1 fruit fly cellular context compared by ENCODE assay signal in genomic region chr3L:13928769-13929594, dm6.
TF ChIP-seq lines count a peak whose summit lies in the region.

Gene CG8833 (minus strand): TSS chr3L:13929000.
Gene DCTN1-p150 (plus strand): TSS chr3L:13929387.

TF ChIP-seq in whole organism, embryonic, 481 proteins besides CTCF, POLR2A, EP300 and RAD21 (continued from another document and continues in another):
- peak; percentile 57 for TF ChIP-seq CG13287 (GFP tag; IDR thresholded peaks at IDR 0.05; lab: Robert Waterston, UW; ENCODE audit: partially characterized antibody)
- TF ChIP-seq so (GFP tag; IDR thresholded peaks at IDR 0.05; lab: Robert Waterston, UW), result no peak
- TF ChIP-seq org-1 (GFP tag; optimal IDR thresholded peaks at IDR 0.05; lab: Kevin White, UChicago), result no peak
- no peak for TF ChIP-seq CG6654 (GFP tag; optimal IDR thresholded peaks at IDR 0.05; lab: Kevin White, UChicago)
- peak; percentile 86 for TF ChIP-seq row (GFP tag; IDR thresholded peaks at IDR 0.05; lab: Robert Waterston, UW)
- TF ChIP-seq Lhr (GFP tag; optimal IDR thresholded peaks at IDR 0.05; lab: Kevin White, UChicago), result no peak
- TF ChIP-seq gro (GFP tag; optimal IDR thresholded peaks at IDR 0.05; lab: Kevin White, UChicago), result no peak
- TF ChIP-seq PHDP (tag; optimal IDR thresholded peaks at IDR 0.05; lab: Kevin White, UChicago), result peak; percentile 31
- peak; percentile 33 for TF ChIP-seq CG8290 (GFP tag; optimal IDR thresholded peaks at IDR 0.05; lab: Kevin White, UChicago)
- no peak for TF ChIP-seq CG8290 (tag; optimal IDR thresholded peaks at IDR 0.05; lab: Kevin White, UChicago)
- no peak for TF ChIP-seq CG11093 (GFP tag; IDR thresholded peaks at IDR 0.05; lab: Robert Waterston, UW)
- no peak for TF ChIP-seq zen2 (GFP tag; IDR thresholded peaks at IDR 0.05; lab: Robert Waterston, UW; ENCODE audit: partially characterized antibody)
- no peak for TF ChIP-seq CrebB (tag; optimal IDR thresholded peaks at IDR 0.05; lab: Kevin White, UChicago)
- no peak for TF ChIP-seq CG33557 (GFP tag; optimal IDR thresholded peaks at IDR 0.05; lab: Kevin White, UChicago)
- peak; percentile 82 for TF ChIP-seq rib (GFP tag; IDR thresholded peaks at IDR 0.05; lab: Robert Waterston, UW)
- TF ChIP-seq CG4282 (GFP tag; optimal IDR thresholded peaks at IDR 0.05; lab: Kevin White, UChicago), result no peak
- no peak for TF ChIP-seq zf30C (GFP tag; optimal IDR thresholded peaks at IDR 0.05; lab: Kevin White, UChicago)
- TF ChIP-seq CG16813 (GFP tag; IDR thresholded peaks at IDR 0.05; lab: Robert Waterston, UW; ENCODE audit: partially characterized antibody), result peak; percentile 66
- no peak for TF ChIP-seq Fer3 (tag; optimal IDR thresholded peaks at IDR 0.05; lab: Kevin White, UChicago)
- no peak; the same call in 2 of the 3 replicates for TF ChIP-seq B-H1 (GFP tag; IDR thresholded peaks at IDR 0.05; lab: Robert Waterston, UW)
- TF ChIP-seq tx (GFP tag; optimal IDR thresholded peaks at IDR 0.05; lab: Kevin White, UChicago), result no peak
- peak; percentile 41; the same call in 1 of the 2 replicates for TF ChIP-seq NFAT (GFP tag; IDR thresholded peaks at IDR 0.05; lab: Robert Waterston, UW)
- TF ChIP-seq ato (GFP tag; IDR thresholded peaks at IDR 0.05; lab: Robert Waterston, UW; ENCODE audit: partially characterized antibody), result 0 out of 2 replicates have a peak, but pooled peaks have one; percentile 16
- peak; percentile 43 for TF ChIP-seq CG30020 (tag; optimal IDR thresholded peaks at IDR 0.05; lab: Kevin White, UChicago)
- TF ChIP-seq abd-A (tag; optimal IDR thresholded peaks at IDR 0.05; lab: Kevin White, UChicago), result no peak
- no peak for TF ChIP-seq D19A (tag; optimal IDR thresholded peaks at IDR 0.05; lab: Kevin White, UChicago)
- TF ChIP-seq Blimp-1 (GFP tag; optimal IDR thresholded peaks at IDR 0.05; lab: Kevin White, UChicago), result peak; percentile 27
- TF ChIP-seq CG14710 (tag; optimal IDR thresholded peaks at IDR 0.05; lab: Kevin White, UChicago), result peak; percentile 99
- no peak for TF ChIP-seq ash1 (GFP tag; optimal IDR thresholded peaks at IDR 0.05; lab: Kevin White, UChicago)
- TF ChIP-seq CG13894 (tag; optimal IDR thresholded peaks at IDR 0.05; lab: Kevin White, UChicago), result no peak
- TF ChIP-seq Scr (GFP tag; IDR thresholded peaks at IDR 0.05; lab: Robert Waterston, UW; ENCODE audit: partially characterized antibody), result peak; percentile 63
- no peak for TF ChIP-seq Dfd (GFP tag; optimal IDR thresholded peaks at IDR 0.05; lab: Kevin White, UChicago)
- TF ChIP-seq CG9437 (GFP tag; optimal IDR thresholded peaks at IDR 0.05; lab: Kevin White, UChicago), result peak; percentile 2
- no peak for TF ChIP-seq Hmx (GFP tag; optimal IDR thresholded peaks at IDR 0.05; lab: Kevin White, UChicago)
- no peak for TF ChIP-seq sim (GFP tag; IDR thresholded peaks at IDR 0.05; lab: Robert Waterston, UW)
- TF ChIP-seq chn (GFP tag; optimal IDR thresholded peaks at IDR 0.05; lab: Kevin White, UChicago), result peak; percentile 32
- TF ChIP-seq pfk (GFP tag; optimal IDR thresholded peaks at IDR 0.05; lab: Kevin White, UChicago), result no peak
- no peak for TF ChIP-seq CG2678 (tag; optimal IDR thresholded peaks at IDR 0.05; lab: Kevin White, UChicago)
- TF ChIP-seq bcd (GFP tag; optimal IDR thresholded peaks at IDR 0.05; lab: Kevin White, UChicago), result peak; percentile 30
- TF ChIP-seq dmrt11E (tag; optimal IDR thresholded peaks at IDR 0.05; lab: Kevin White, UChicago), result peak; percentile 35
- no peak for TF ChIP-seq CG8478 (optimal IDR thresholded peaks at IDR 0.05; lab: Kevin White, UChicago)
- TF ChIP-seq dm (GFP tag; optimal IDR thresholded peaks at IDR 0.05; lab: Kevin White, UChicago), result no peak
- no peak for TF ChIP-seq aop (GFP tag; IDR thresholded peaks at IDR 0.05; lab: Robert Waterston, UW)
- TF ChIP-seq Ets97D (GFP tag; optimal IDR thresholded peaks at IDR 0.05; lab: Kevin White, UChicago), result peak; percentile 21
- peak; percentile 31 for TF ChIP-seq Ssrp (tag; optimal IDR thresholded peaks at IDR 0.05; lab: Kevin White, UChicago)
- no peak for TF ChIP-seq zen (tag; optimal IDR thresholded peaks at IDR 0.05; lab: Kevin White, UChicago)
- TF ChIP-seq CG4854 (GFP tag; optimal IDR thresholded peaks at IDR 0.05; lab: Kevin White, UChicago), result no peak
- TF ChIP-seq run (tag; optimal IDR thresholded peaks at IDR 0.05; lab: Kevin White, UChicago), result no peak
- no peak for TF ChIP-seq Myb (GFP tag; optimal IDR thresholded peaks at IDR 0.05; lab: Kevin White, UChicago)
- TF ChIP-seq CG11695 (GFP tag; IDR thresholded peaks at IDR 0.05; lab: Robert Waterston, UW), result no peak
- no peak for TF ChIP-seq CG10209 (GFP tag; optimal IDR thresholded peaks at IDR 0.05; lab: Kevin White, UChicago)
- no peak for TF ChIP-seq CG42726 (GFP tag; IDR thresholded peaks at IDR 0.05; lab: Robert Waterston, UW; ENCODE audit: partially characterized antibody)
- TF ChIP-seq ttk (GFP tag; IDR thresholded peaks at IDR 0.05; lab: Robert Waterston, UW), result no peak
- TF ChIP-seq pan (optimal IDR thresholded peaks at IDR 0.05; lab: Kevin White, UChicago), result no peak
- TF ChIP-seq pan (GFP tag; optimal IDR thresholded peaks at IDR 0.05 in 1 of 2, IDR thresholded peaks at IDR 0.05 in 1 of 2), result peak in 1 of 2 experiments; percentile 36
- TF ChIP-seq ap (GFP tag; IDR thresholded peaks at IDR 0.05; lab: Robert Waterston, UW), result no peak
- TF ChIP-seq mirr (GFP tag; optimal IDR thresholded peaks at IDR 0.05; lab: Kevin White, UChicago), result no peak
- TF ChIP-seq CG13775 (GFP tag; optimal IDR thresholded peaks at IDR 0.05; lab: Kevin White, UChicago), result peak; percentile 66
- peak; percentile 40 for TF ChIP-seq gfzf (GFP tag; optimal IDR thresholded peaks at IDR 0.05; lab: Kevin White, UChicago)
- TF ChIP-seq Poxn (GFP tag; IDR thresholded peaks at IDR 0.05; lab: Robert Waterston, UW), result no peak
- TF ChIP-seq knrl (GFP tag; IDR thresholded peaks at IDR 0.05; lab: Robert Waterston, UW; ENCODE audit: partially characterized antibody), result peak; percentile 62; the same call in 2 of the 3 replicates
- peak; percentile 18; the same call in 1 of the 3 replicates for TF ChIP-seq vnd (GFP tag; IDR thresholded peaks at IDR 0.05; lab: Robert Waterston, UW; ENCODE audit: partially characterized antibody)
- TF ChIP-seq NfI (GFP tag; optimal IDR thresholded peaks at IDR 0.05; lab: Kevin White, UChicago), result peak; percentile 32
- TF ChIP-seq CG2116 (GFP tag; optimal IDR thresholded peaks at IDR 0.05; lab: Kevin White, UChicago), result peak; percentile 55
- no peak for TF ChIP-seq CG7928 (GFP tag; optimal IDR thresholded peaks at IDR 0.05; lab: Kevin White, UChicago)
- no peak for TF ChIP-seq CG10565 (GFP tag; optimal IDR thresholded peaks at IDR 0.05; lab: Kevin White, UChicago)
- no peak for TF ChIP-seq btn (GFP tag; optimal IDR thresholded peaks at IDR 0.05; lab: Kevin White, UChicago)
- no peak for TF ChIP-seq lab (GFP tag; optimal IDR thresholded peaks at IDR 0.05; lab: Kevin White, UChicago)
- TF ChIP-seq Doc3 (GFP tag; IDR thresholded peaks at IDR 0.05; lab: Robert Waterston, UW; ENCODE audit: partially characterized antibody), result peak; percentile 32; the same call in 1 of the 3 replicates
- TF ChIP-seq hb (GFP tag; IDR thresholded peaks at IDR 0.05; lab: Robert Waterston, UW; ENCODE audit: partially characterized antibody), result no peak
- no peak for TF ChIP-seq fd64A (GFP tag; optimal IDR thresholded peaks at IDR 0.05; lab: Kevin White, UChicago)
- no peak for TF ChIP-seq CG4730 (GFP tag; IDR thresholded peaks at IDR 0.05; lab: Robert Waterston, UW)
- TF ChIP-seq H15 (GFP tag; IDR thresholded peaks at IDR 0.05; lab: Robert Waterston, UW), result no peak
- no peak for TF ChIP-seq CG6813 (GFP tag; optimal IDR thresholded peaks at IDR 0.05; lab: Kevin White, UChicago)
- no peak for TF ChIP-seq Tbp (GFP tag; optimal IDR thresholded peaks at IDR 0.05; lab: Kevin White, UChicago)
- TF ChIP-seq CG10147 (GFP tag; optimal IDR thresholded peaks at IDR 0.05; lab: Kevin White, UChicago), result no peak
- TF ChIP-seq Elba2 (GFP tag; optimal IDR thresholded peaks at IDR 0.05; lab: Kevin White, UChicago), result peak; percentile 50
- TF ChIP-seq CG11696 (GFP tag; IDR thresholded peaks at IDR 0.05; lab: Robert Waterston, UW), result no peak
- peak; percentile 47 for TF ChIP-seq CG9727 (GFP tag; optimal IDR thresholded peaks at IDR 0.05; lab: Kevin White, UChicago)
- TF ChIP-seq CG17568 (GFP tag; optimal IDR thresholded peaks at IDR 0.05; lab: Kevin White, UChicago), result no peak
- peak; percentile 39; the same call in 1 of the 2 replicates for TF ChIP-seq CG3847 (GFP tag; IDR thresholded peaks at IDR 0.05; lab: Robert Waterston, UW)
- TF ChIP-seq CG17361 (GFP tag; IDR thresholded peaks at IDR 0.05; lab: Robert Waterston, UW), result peak; percentile 72
- TF ChIP-seq CG7963 (GFP tag; IDR thresholded peaks at IDR 0.05; lab: Robert Waterston, UW; ENCODE audit: partially characterized antibody), result no peak
- TF ChIP-seq Dp (GFP tag; optimal IDR thresholded peaks at IDR 0.05; lab: Kevin White, UChicago), result no peak
- no peak for TF ChIP-seq Neu2 (GFP tag; optimal IDR thresholded peaks at IDR 0.05; lab: Kevin White, UChicago; ENCODE audit: borderline replicate concordance)
- TF ChIP-seq CG9876 (GFP tag; optimal IDR thresholded peaks at IDR 0.05; lab: Kevin White, UChicago), result peak; percentile 18
- TF ChIP-seq CG11085 (GFP tag; IDR thresholded peaks at IDR 0.05; lab: Robert Waterston, UW), result no peak
- TF ChIP-seq ems (GFP tag; optimal IDR thresholded peaks at IDR 0.05; lab: Kevin White, UChicago), result no peak
- peak; percentile 20 for TF ChIP-seq CG7556 (GFP tag; optimal IDR thresholded peaks at IDR 0.05; lab: Kevin White, UChicago)
- no peak for TF ChIP-seq Hr78 (GFP tag; optimal IDR thresholded peaks at IDR 0.05; lab: Kevin White, UChicago)
- TF ChIP-seq emc (GFP tag; optimal IDR thresholded peaks at IDR 0.05; lab: Kevin White, UChicago), result no peak
- TF ChIP-seq ssp (GFP tag; IDR thresholded peaks at IDR 0.05; lab: Robert Waterston, UW), result no peak
- peak; percentile 37 for TF ChIP-seq pho (GFP tag; optimal IDR thresholded peaks at IDR 0.05; lab: Kevin White, UChicago)
- peak; percentile 43; the same call in 1 of the 2 replicates for TF ChIP-seq unc-4 (GFP tag; IDR thresholded peaks at IDR 0.05; lab: Robert Waterston, UW; ENCODE audit: partially characterized antibody)
- no peak for TF ChIP-seq Oaz (GFP tag; IDR thresholded peaks at IDR 0.05; lab: Robert Waterston, UW)
- TF ChIP-seq Dref (GFP tag; IDR thresholded peaks at IDR 0.05; lab: Robert Waterston, UW), result peak; percentile 35; the same call in 1 of the 2 replicates
- TF ChIP-seq CG12769 (tag; optimal IDR thresholded peaks at IDR 0.05; lab: Kevin White, UChicago), result no peak
- TF ChIP-seq CG10543 (GFP tag; optimal IDR thresholded peaks at IDR 0.05; lab: Kevin White, UChicago), result no peak
- peak; percentile 68 for TF ChIP-seq MBD-R2 (GFP tag; IDR thresholded peaks at IDR 0.05; lab: Robert Waterston, UW)
- TF ChIP-seq dpn (GFP tag; optimal IDR thresholded peaks at IDR 0.05; lab: Kevin White, UChicago), result peak; percentile 42 to 51
- no peak for TF ChIP-seq Adf1 (GFP tag; IDR thresholded peaks at IDR 0.05; lab: Robert Waterston, UW)
- no peak for TF ChIP-seq CG2129 (GFP tag; IDR thresholded peaks at IDR 0.05; lab: Robert Waterston, UW; ENCODE audit: partially characterized antibody)
- TF ChIP-seq nmo (GFP tag; optimal IDR thresholded peaks at IDR 0.05; lab: Kevin White, UChicago), result peak; percentile 67
- TF ChIP-seq Nf-YB (GFP tag; optimal IDR thresholded peaks at IDR 0.05; lab: Kevin White, UChicago), result peak; percentile 29
- 0 out of 3 replicates have a peak, but pooled peaks have one; percentile 16 for TF ChIP-seq Dbx (GFP tag; IDR thresholded peaks at IDR 0.05; lab: Robert Waterston, UW)
- no peak for TF ChIP-seq CG34422 (GFP tag; IDR thresholded peaks at IDR 0.05; lab: Robert Waterston, UW)
- TF ChIP-seq Bteb2 (GFP tag; optimal IDR thresholded peaks at IDR 0.05; lab: Kevin White, UChicago), result no peak
- 0 out of 2 replicates have a peak, but pooled peaks have one; percentile 34 for TF ChIP-seq CG9215 (GFP tag; IDR thresholded peaks at IDR 0.05; lab: Robert Waterston, UW)
- TF ChIP-seq Camta (GFP tag; optimal IDR thresholded peaks at IDR 0.05; lab: Kevin White, UChicago), result peak; percentile 19
- no peak for TF ChIP-seq jigr1 (GFP tag; IDR thresholded peaks at IDR 0.05; lab: Robert Waterston, UW)
- peak; percentile 96 for TF ChIP-seq CG3995 (GFP tag; optimal IDR thresholded peaks at IDR 0.05; lab: Kevin White, UChicago)
- TF ChIP-seq Lpt (GFP tag; optimal IDR thresholded peaks at IDR 0.05; lab: Kevin White, UChicago), result no peak
- TF ChIP-seq ham (GFP tag; IDR thresholded peaks at IDR 0.05; lab: Robert Waterston, UW), result no peak
- TF ChIP-seq CG30403 (GFP tag; optimal IDR thresholded peaks at IDR 0.05; lab: Kevin White, UChicago), result peak; percentile 59
- no peak for TF ChIP-seq CG3838 (GFP tag; optimal IDR thresholded peaks at IDR 0.05; lab: Kevin White, UChicago)
- peak; percentile 57; the same call in 1 of the 2 replicates for TF ChIP-seq ranshi (GFP tag; IDR thresholded peaks at IDR 0.05; lab: Robert Waterston, UW)
- no peak for TF ChIP-seq crc (GFP tag; optimal IDR thresholded peaks at IDR 0.05; lab: Kevin White, UChicago)
- no peak for TF ChIP-seq sens-2 (GFP tag; IDR thresholded peaks at IDR 0.05; lab: Robert Waterston, UW)
- TF ChIP-seq CG7372 (GFP tag; IDR thresholded peaks at IDR 0.05; lab: Robert Waterston, UW), result no peak
- TF ChIP-seq CG16815 (GFP tag; optimal IDR thresholded peaks at IDR 0.05; lab: Kevin White, UChicago), result peak; percentile 0
- no peak for TF ChIP-seq H2.0 (GFP tag; IDR thresholded peaks at IDR 0.05; lab: Robert Waterston, UW)
- TF ChIP-seq Sry-δ (GFP tag; optimal IDR thresholded peaks at IDR 0.05; lab: Kevin White, UChicago), result peak; percentile 81
- TF ChIP-seq crol (GFP tag; IDR thresholded peaks at IDR 0.05; lab: Robert Waterston, UW), result no peak
- no peak for TF ChIP-seq GATAe (GFP tag; conservative IDR thresholded peaks at IDR 0.05; lab: Robert Waterston, UW)
- peak; percentile 80 for TF ChIP-seq slbo (GFP tag; IDR thresholded peaks at IDR 0.05; lab: Robert Waterston, UW)
- TF ChIP-seq HLH3B (GFP tag; IDR thresholded peaks at IDR 0.05; lab: Robert Waterston, UW), result peak; percentile 19; the same call in 1 of the 2 replicates
- no peak for TF ChIP-seq CG3163 (GFP tag; optimal IDR thresholded peaks at IDR 0.05; lab: Kevin White, UChicago)
- no peak for TF ChIP-seq fd102C (GFP tag; optimal IDR thresholded peaks at IDR 0.05; lab: Kevin White, UChicago)
- no peak for TF ChIP-seq CG2199 (GFP tag; IDR thresholded peaks at IDR 0.05; lab: Robert Waterston, UW)
- no peak for TF ChIP-seq toy (GFP tag; IDR thresholded peaks at IDR 0.05; lab: Robert Waterston, UW)
- no peak for TF ChIP-seq CG31388 (GFP tag; optimal IDR thresholded peaks at IDR 0.05; lab: Kevin White, UChicago)
- no peak for TF ChIP-seq pros (GFP tag; optimal IDR thresholded peaks at IDR 0.05; lab: Kevin White, UChicago)
